Worm (Caenorhabditis elegans) whole organism, young adult: Measurements from ENCODE around the gene ttbk-5.

Experiments used
- C06A6.2 ChIP-seq: fragments of 200-800 bp; sonication (Bioruptor generic); conservative IDR thresholded peaks from 2 replicates; pipeline ENCODE4 v1.3.6; 2022; ENCODE audit warnings: missing genetic modification characterization, missing compliant biosample characterization
- attf-6 ChIP-seq: fragments of 200-800 bp; sonication (Bioruptor generic); IDR thresholded peaks from 2 replicates; pipeline ENCODE4 v1.3.6; 2022; ENCODE audit warnings: missing genetic modification reagents, missing genetic modification characterization, missing compliant biosample characterization
- madf-10 ChIP-seq: sonication (generic microtip); optimal IDR thresholded peaks from 2 replicates; lab custom pipeline; 2016; ENCODE audit warnings: mild to moderate bottlenecking, missing genetic modification characterization, missing compliant biosample characterization
- madf-3 ChIP-seq: fragments of 200-800 bp; sonication (Bioruptor generic); IDR thresholded peaks from 2 replicates; pipeline ENCODE4 v1.3.6; 2022; ENCODE audit warnings: missing genetic modification reagents, missing genetic modification characterization, missing compliant biosample characterization
- madf-6 ChIP-seq: fragments of 200-800 bp; sonication (Bioruptor generic); IDR thresholded peaks from 2 replicates; pipeline ENCODE4 v1.3.6; 2022; ENCODE audit warnings: missing genetic modification reagents, missing genetic modification characterization, missing compliant biosample characterization
- unc-130 ChIP-seq: sonication (generic microtip); optimal IDR thresholded peaks from 2 replicates; lab custom pipeline; 2016; ENCODE audit warnings: missing genetic modification reagents, missing genetic modification characterization, missing compliant biosample characterization

ce11 chrIV:10122205-10122604 lies 31.7 kb downstream of the ttbk-5 start, which contains the start of gene irld-21:
- TF ChIP-seq madf-6 (GFP tag; lab: Robert Waterston, UW) (no peak), madf-3 (no peak), unc-130 (GFP tag; lab: Kevin White, UChicago) (no peak), C06A6.2 (GFP tag; lab: Robert Waterston, UW) (no peak), attf-6 (GFP tag; lab: Robert Waterston, UW) (no peak), madf-10 (tag; lab: Kevin White, UChicago) (no peak)
